Worm (Caenorhabditis elegans) whole organism, late embryonic: ENCODE results near the gene srz-48.

Source experiments
- C08G9.2 ChIP-seq: sonication (generic microtip); optimal IDR thresholded peaks from 2 replicates; lab custom pipeline; 2016; ENCODE audit warnings: mild to moderate bottlenecking, missing genetic modification characterization, moderate library complexity, missing compliant biosample characterization
- C38D4.7 ChIP-seq: fragments of 200-800 bp; sonication (Bioruptor generic); optimal IDR thresholded peaks from 2 replicates; lab custom pipeline; 2018; ENCODE audit warnings: mild to moderate bottlenecking, missing genetic modification characterization, moderate library complexity, missing compliant biosample characterization
- K02D7.2 ChIP-seq: sonication (generic microtip); optimal IDR thresholded peaks from 2 replicates; lab custom pipeline; 2017; ENCODE audit warnings: mild to moderate bottlenecking, missing genetic modification characterization, missing compliant biosample characterization
- T23F11.4 ChIP-seq: fragments of 200-800 bp; sonication (Bioruptor generic); optimal IDR thresholded peaks from 2 replicates; lab custom pipeline; 2018; ENCODE audit warnings: mild to moderate bottlenecking, missing genetic modification characterization, missing compliant biosample characterization
- ceh-14 ChIP-seq: sonication (generic microtip); optimal IDR thresholded peaks from 2 replicates; lab custom pipeline; 2016; ENCODE audit warnings: missing genotype, missing genetic modification characterization, missing compliant biosample characterization
- ceh-18 ChIP-seq: sonication (generic microtip); optimal IDR thresholded peaks from 2 replicates; lab custom pipeline; 2016; ENCODE audit warnings: missing genetic modification characterization, missing compliant biosample characterization
- ceh-2 ChIP-seq: sonication (generic microtip); optimal IDR thresholded peaks from 2 replicates; lab custom pipeline; 2016; ENCODE audit warnings: missing genotype, missing genetic modification characterization, missing compliant biosample characterization
- ceh-22 ChIP-seq: sonication (generic microtip); optimal IDR thresholded peaks from 2 replicates; lab custom pipeline; 2017; ENCODE audit warnings: missing biosample characterization, missing genetic modification characterization
- ceh-30 ChIP-seq: fragments of 150-350 bp; optimal IDR thresholded peaks from 2 replicates; lab custom pipeline; 2014; ENCODE audit warnings: missing biosample characterization, missing genetic modification characterization
- ceh-34 ChIP-seq: sonication (generic microtip); optimal IDR thresholded peaks from 2 replicates; lab custom pipeline; 2016; ENCODE audit warnings: mild to moderate bottlenecking, missing genetic modification characterization, missing compliant biosample characterization
- ceh-6 ChIP-seq: fragments of 200-800 bp; sonication (Bioruptor generic); optimal IDR thresholded peaks from 2 replicates; lab custom pipeline; 2018; ENCODE audit warnings: mild to moderate bottlenecking, missing genetic modification characterization, missing compliant biosample characterization
- che-1 ChIP-seq: sonication (generic microtip); optimal IDR thresholded peaks from 2 replicates; lab custom pipeline; 2016; ENCODE audit warnings: mild to moderate bottlenecking, missing genetic modification characterization, missing compliant biosample characterization
- dmd-4 ChIP-seq: sonication (generic microtip); optimal IDR thresholded peaks from 2 replicates; lab custom pipeline; 2016; ENCODE audit warnings: borderline replicate concordance, missing genetic modification characterization, missing compliant biosample characterization
- dve-1 ChIP-seq: sonication (generic microtip); optimal IDR thresholded peaks from 2 replicates; lab custom pipeline; 2017; ENCODE audit warnings: antibody characterized with exemption, mild to moderate bottlenecking, missing genetic modification characterization, missing compliant biosample characterization
- elt-2 ChIP-seq: sonication (generic microtip); optimal IDR thresholded peaks from 2 replicates; lab custom pipeline; 2016; ENCODE audit warnings: missing genetic modification reagents, missing genetic modification characterization, missing compliant biosample characterization
- eyg-1 ChIP-seq: sonication (generic microtip); optimal IDR thresholded peaks from 2 replicates; lab custom pipeline; 2016; ENCODE audit warnings: missing genotype, missing genetic modification characterization, missing compliant biosample characterization
- fkh-6 ChIP-seq: sonication (generic microtip); optimal IDR thresholded peaks from 2 replicates; lab custom pipeline; 2016; ENCODE audit warnings: missing genetic modification characterization, missing compliant biosample characterization
- hlh-13 ChIP-seq: fragments of 200-800 bp; sonication (Bioruptor generic); optimal IDR thresholded peaks from 2 replicates; lab custom pipeline; 2018; ENCODE audit warnings: mild to moderate bottlenecking, missing genetic modification characterization, missing compliant biosample characterization
- madf-2 ChIP-seq: sonication (generic microtip); optimal IDR thresholded peaks from 2 replicates; lab custom pipeline; 2017; ENCODE audit warnings: missing genetic modification characterization, missing compliant biosample characterization
- nhr-11 ChIP-seq: fragments of 150-350 bp; optimal IDR thresholded peaks from 2 replicates; lab custom pipeline; 2014; ENCODE audit warnings: missing biosample characterization, missing genetic modification characterization
- npax-4 ChIP-seq: sonication (generic microtip); optimal IDR thresholded peaks from 2 replicates; lab custom pipeline; 2016; ENCODE audit warnings: missing genetic modification characterization, missing compliant biosample characterization
- pha-4 ChIP-seq: fragments of 150-350 bp; optimal IDR thresholded peaks from 2 replicates; lab custom pipeline; 2018; ENCODE audit warnings: missing biosample characterization, missing genetic modification reagents, missing genetic modification characterization
- pqm-1 ChIP-seq: sonication (generic microtip); optimal IDR thresholded peaks from 2 replicates; lab custom pipeline; 2016; ENCODE audit warnings: missing genetic modification characterization, missing compliant biosample characterization
- ref-2 ChIP-seq: sonication (generic microtip); optimal IDR thresholded peaks from 2 replicates; lab custom pipeline; 2016; ENCODE audit warnings: missing genetic modification characterization, missing compliant biosample characterization
- sox-2 ChIP-seq: fragments of 200-800 bp; sonication (Bioruptor generic); IDR thresholded peaks from 2 replicates; pipeline ENCODE4 v1.3.6; 2022; ENCODE audit warnings: missing genetic modification reagents, missing genetic modification characterization, missing compliant biosample characterization
- syd-9 ChIP-seq: sonication (generic microtip); optimal IDR thresholded peaks from 2 replicates; lab custom pipeline; 2016; ENCODE audit warnings: mild to moderate bottlenecking, missing genetic modification characterization, moderate library complexity, missing compliant biosample characterization
- tbx-2 ChIP-seq: sonication (generic microtip); optimal IDR thresholded peaks from 2 replicates; lab custom pipeline; 2016; ENCODE audit warnings: missing genetic modification characterization, missing compliant biosample characterization
- tbx-7 ChIP-seq: sonication (generic microtip); optimal IDR thresholded peaks from 2 replicates; lab custom pipeline; 2016; ENCODE audit warnings: missing genotype, missing genetic modification characterization, missing compliant biosample characterization
- zip-5 ChIP-seq: sonication (generic microtip); optimal IDR thresholded peaks from 2 replicates; lab custom pipeline; 2016; ENCODE audit warnings: missing genetic modification characterization, missing compliant biosample characterization
- ztf-16 ChIP-seq: sonication (generic microtip); optimal IDR thresholded peaks from 2 replicates; lab custom pipeline; 2017; ENCODE audit warnings: missing genetic modification characterization, missing compliant biosample characterization

The srz-48 gene

DNA sequence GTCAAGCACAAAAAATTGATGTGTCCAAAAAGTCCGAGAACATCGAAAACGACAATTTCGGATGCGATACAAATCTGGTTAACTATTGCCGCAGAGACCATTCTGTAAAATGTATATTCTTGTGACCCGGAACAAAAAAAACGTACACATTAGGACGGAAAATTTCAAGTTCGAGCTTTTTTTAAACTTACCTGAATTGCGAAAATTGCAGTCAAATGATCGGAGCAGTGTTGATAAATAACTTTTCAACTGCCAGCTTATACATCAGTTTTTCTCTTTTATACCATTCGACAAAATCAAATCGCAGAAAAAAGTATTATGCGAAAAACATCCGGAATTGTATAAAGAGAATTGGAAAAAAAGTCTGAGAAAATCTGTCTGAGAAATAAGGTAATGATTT, 21.6 kb downstream of the srz-48 start, which contains the start of gene srsx-2:
Gene srsx-2, minus strand, starts transcription at position 101 of the 400 bp plus-strand sequence.
- TF ChIP-seq sox-2 (GFP tag; lab: Robert Waterston, UW) (no peak), tbx-2 (tag; lab: Kevin White, UChicago) (no peak)
- TF ChIP-seq, all 69 proteins: peak for 0

DNA sequence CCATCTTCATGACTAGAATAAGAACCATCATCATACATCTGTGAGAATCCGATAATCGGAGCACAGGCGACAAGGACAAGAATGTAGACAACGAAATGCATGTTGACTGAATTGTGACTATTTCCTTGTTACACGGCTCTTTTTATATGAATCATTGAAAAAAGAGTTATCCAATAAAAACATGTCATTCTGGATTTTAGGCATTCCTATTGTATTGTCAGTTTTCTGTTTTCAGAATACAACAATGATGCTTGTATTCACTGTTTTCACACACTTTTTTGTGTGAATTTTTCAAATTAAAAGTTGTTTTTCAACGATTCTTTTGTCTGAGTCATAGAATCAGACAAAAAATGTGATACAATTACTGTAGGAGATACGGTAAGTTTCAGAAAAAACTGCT, 23.5 kb downstream of the srz-48 start, which contains the start of gene F20E11.18:
Gene F20E11.18, minus strand, starts transcription at position 101 of the 400 bp plus-strand sequence.
- TF ChIP-seq nhr-11 (no peak), pqm-1 (no peak), dmd-4 (tag; lab: Kevin White, UChicago) (no peak), ceh-30 (no peak), zip-5 (no peak), ref-2 (no peak)

DNA sequence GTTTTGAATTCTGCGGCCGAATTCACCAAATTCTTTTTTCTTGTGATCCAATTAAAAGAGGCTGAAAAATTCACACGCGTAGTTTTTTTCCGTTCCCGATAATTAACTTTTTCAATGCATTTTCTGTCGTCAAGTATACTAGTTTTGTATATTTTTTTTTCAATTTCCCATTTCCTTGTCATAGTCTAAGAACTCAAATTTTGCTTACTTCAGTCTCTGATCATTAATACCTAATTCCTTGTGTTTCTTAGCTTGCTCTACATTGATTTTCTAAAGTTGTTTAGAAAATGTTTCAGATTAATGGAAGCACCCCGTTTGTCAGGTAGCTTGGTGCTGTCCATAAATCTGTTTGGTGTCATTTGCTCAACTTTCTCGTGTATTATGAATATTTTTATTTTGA, 29.1 kb downstream of the srz-48 start, which contains the start of gene srbc-27:
Gene srbc-27, plus strand, starts transcription at position 301 of the 400 bp plus-strand sequence.
- TF ChIP-seq hlh-13 (GFP tag; lab: Kevin White, UChicago) (no peak), sox-2 (GFP tag; lab: Robert Waterston, UW) (no peak), pha-4 (tag; lab: Kevin White, UChicago) (no peak), ceh-6 (no peak), K02D7.2 (no peak)

DNA sequence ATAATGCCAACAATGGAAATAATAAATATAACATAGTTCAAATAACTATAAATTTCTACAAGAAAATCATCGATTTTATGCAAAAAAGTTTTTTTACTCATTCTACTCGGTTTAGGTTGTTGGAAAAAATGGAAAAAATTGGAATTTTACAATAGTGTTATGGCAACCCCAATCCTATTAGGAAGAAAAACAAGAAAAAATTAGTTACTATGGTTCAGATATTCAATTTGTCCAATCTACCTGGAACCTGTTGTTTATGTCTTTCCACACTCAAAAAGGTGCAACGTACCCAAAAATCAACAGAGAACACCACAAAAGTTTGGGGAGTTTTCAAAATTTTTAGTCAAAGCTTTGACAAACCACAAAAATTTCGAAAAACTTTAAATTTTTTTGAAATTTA, 29.9 kb downstream of the srz-48 start, which contains the start of gene T27C5.10:
Gene T27C5.10, minus strand, starts transcription at position 101 of the 400 bp plus-strand sequence.
- no peak for TF ChIP-seq dve-1

DNA sequence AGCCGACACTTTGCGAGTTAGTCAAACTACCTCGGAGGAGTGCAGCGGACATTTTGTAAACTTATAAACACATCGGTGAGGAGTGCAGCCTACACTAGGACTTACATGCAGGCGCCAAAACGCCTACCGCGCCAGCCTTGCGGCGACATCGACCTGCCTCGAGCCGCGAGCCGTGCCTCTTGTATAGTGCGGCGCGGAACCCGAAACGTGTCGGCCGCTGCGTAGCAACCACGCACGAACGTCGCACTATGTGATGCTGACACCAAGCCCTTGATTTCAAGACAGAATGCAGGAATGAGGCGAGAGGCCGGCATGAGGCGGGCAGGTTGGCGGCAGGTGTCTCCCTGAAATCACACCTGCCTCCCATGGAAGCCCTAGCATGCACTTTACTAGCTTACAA, 30.7 kb downstream of the srz-48 start:
- TF ChIP-seq eyg-1 (tag; lab: Kevin White, UChicago): no peak
- TF ChIP-seq ceh-18 (tag; lab: Kevin White, UChicago): no peak
- TF ChIP-seq pha-4 (tag; lab: Kevin White, UChicago): no peak
- TF ChIP-seq sox-2 (GFP tag; lab: Robert Waterston, UW): no peak
- no peak for TF ChIP-seq tbx-7 (tag; lab: Kevin White, UChicago)
- TF ChIP-seq C08G9.2 (tag; lab: Kevin White, UChicago): no peak
- no peak for TF ChIP-seq K02D7.2
- no peak for TF ChIP-seq ztf-16 (tag; lab: Kevin White, UChicago)
- no peak for TF ChIP-seq fkh-6 (tag; lab: Kevin White, UChicago)
- TF ChIP-seq dmd-4 (tag; lab: Kevin White, UChicago): no peak
- TF ChIP-seq che-1 (tag; lab: Kevin White, UChicago): no peak
- TF ChIP-seq elt-2: no peak
- no peak for TF ChIP-seq ceh-34
- no peak for TF ChIP-seq ceh-2
- TF ChIP-seq ceh-30: no peak

DNA sequence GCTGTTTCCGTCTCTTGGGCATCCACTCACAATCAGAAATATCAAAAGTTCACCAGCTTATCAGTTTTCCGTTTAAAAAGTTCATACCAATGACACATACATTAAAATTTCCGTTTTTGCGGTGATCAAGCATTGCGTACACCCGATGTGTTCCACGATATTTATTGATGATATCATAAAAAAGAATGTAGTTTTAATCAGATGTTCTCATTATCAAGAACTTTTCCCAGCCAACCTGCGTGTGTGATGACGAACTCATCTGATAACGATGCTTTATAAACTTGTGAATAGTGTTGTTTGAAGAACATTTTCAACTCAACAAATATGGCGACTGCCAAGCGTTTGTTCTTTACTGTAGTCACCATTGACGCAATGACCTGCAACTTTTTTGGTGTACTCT, 43.1 kb downstream of the srz-48 start, which contains the start of gene clc-21:
Gene clc-21, plus strand, starts transcription at position 301 of the 400 bp plus-strand sequence.
- TF ChIP-seq madf-2 (tag; lab: Kevin White, UChicago): no peak
- no peak for TF ChIP-seq C38D4.7

DNA sequence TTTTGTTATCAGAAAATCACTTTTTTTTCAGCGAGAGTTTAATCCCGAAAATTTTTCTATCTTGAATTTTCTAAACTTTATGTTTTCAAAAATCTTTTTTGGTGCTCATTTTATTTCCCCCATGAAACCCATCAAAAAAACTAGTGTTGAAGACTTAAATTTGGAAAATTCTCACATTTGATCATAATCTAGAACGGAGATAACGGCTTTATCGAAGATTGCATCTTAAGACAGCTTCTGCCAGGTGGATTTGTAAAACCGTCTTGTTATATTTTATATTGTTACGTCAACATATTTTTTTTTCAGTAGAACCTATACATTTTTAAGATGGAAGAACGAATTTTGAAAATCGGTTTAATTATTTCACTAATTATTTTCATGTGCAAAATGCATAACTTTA, 45.0 kb downstream of the srz-48 start, which contains the start of gene T27C5.12:
Gene T27C5.12, plus strand, starts transcription at position 301 of the 400 bp plus-strand sequence.
- TF ChIP-seq tbx-7 (tag; lab: Kevin White, UChicago): no peak
- no peak for TF ChIP-seq syd-9 (tag; lab: Kevin White, UChicago)
- no peak for TF ChIP-seq ceh-22
- TF ChIP-seq npax-4 (tag; lab: Kevin White, UChicago): no peak
- no peak for TF ChIP-seq ceh-14
- no peak for TF ChIP-seq T23F11.4 (GFP tag; lab: Kevin White, UChicago)
